Worm (Caenorhabditis elegans) whole organism, mixed stage, embryonic: ENCODE data around the gene fbxa-108.

Experiments
- ceh-43 ChIP-seq: fragments of 200-800 bp; sonication (Bioruptor generic); optimal IDR thresholded peaks from 2 replicates; lab custom pipeline; 2018; ENCODE audit warnings: mild to moderate bottlenecking, missing genetic modification characterization, moderate library complexity, missing compliant biosample characterization
- ceh-83 ChIP-seq: fragments of 200-800 bp; sonication (Bioruptor generic); optimal IDR thresholded peaks from 2 replicates; lab custom pipeline; 2018; ENCODE audit warnings: mild to moderate bottlenecking, missing genetic modification characterization, missing compliant biosample characterization
- ham-2 ChIP-seq: fragments of 200-800 bp; sonication (Bioruptor generic); optimal IDR thresholded peaks from 2 replicates; lab custom pipeline; 2018; ENCODE audit warnings: mild to moderate bottlenecking, missing genetic modification characterization, missing compliant biosample characterization
- hlh-1 ChIP-seq: fragments of 150-350 bp; optimal IDR thresholded peaks from 2 replicates; lab custom pipeline; 2014; ENCODE audit warnings: missing biosample characterization, missing genetic modification reagents, missing genetic modification characterization
- lsy-2 ChIP-seq: fragments of 150-350 bp; optimal IDR thresholded peaks from 2 replicates; lab custom pipeline; 2014; ENCODE audit warnings: missing biosample characterization, missing genetic modification characterization
- pha-4 ChIP-seq: fragments of 150-350 bp; optimal IDR thresholded peaks from 2 replicates; lab custom pipeline; 2018; ENCODE audit warnings: missing biosample characterization, missing genetic modification reagents, missing genetic modification characterization
- sem-2 ChIP-seq: fragments of 200-800 bp; sonication (Bioruptor generic); optimal IDR thresholded peaks from 2 replicates; lab custom pipeline; 2018; ENCODE audit warnings: mild to moderate bottlenecking, missing genetic modification characterization, missing compliant biosample characterization
- sptf-1 ChIP-seq: sonication (generic microtip); optimal IDR thresholded peaks from 2 replicates; lab custom pipeline; 2017; ENCODE audit warnings: mild to moderate bottlenecking, missing genetic modification characterization, moderate library complexity, missing compliant biosample characterization
- unc-39 ChIP-seq: fragments of 150-350 bp; optimal IDR thresholded peaks from 2 replicates; lab custom pipeline; 2014; ENCODE audit warnings: missing biosample characterization, missing genetic modification characterization
- unc-62 ChIP-seq: fragments of 150-350 bp; optimal IDR thresholded peaks from 2 replicates; lab custom pipeline; 2014; ENCODE audit warnings: missing biosample characterization, missing genetic modification reagents, missing genetic modification characterization

ce11 chrV:17686852-17687251, 27.7 kb upstream of the fbxa-108 start, which contains the start of gene F59A1.18:
- no peak for TF ChIP-seq sptf-1 (tag; lab: Kevin White, UChicago)
- no peak for TF ChIP-seq unc-39 (tag; lab: Kevin White, UChicago)
- no peak for TF ChIP-seq ceh-83 (GFP tag; lab: Kevin White, UChicago)
- TF ChIP-seq hlh-1 (tag; lab: Kevin White, UChicago): no peak
- TF ChIP-seq pha-4 (tag; lab: Kevin White, UChicago): no peak
- TF ChIP-seq ham-2: no peak
- no peak for TF ChIP-seq sem-2 (GFP tag; lab: Kevin White, UChicago)
- TF ChIP-seq unc-62 (GFP tag; lab: Kevin White, UChicago): no peak
- no peak for TF ChIP-seq ceh-43
- no peak for TF ChIP-seq lsy-2 (tag; lab: Kevin White, UChicago)
